Worm (Caenorhabditis elegans) whole organism, young adult: ENCODE data around the gene F15A8.1.

ENCODE experiments used
- aptf-2 ChIP-seq: fragments of 200-800 bp; sonication (Bioruptor generic); conservative IDR thresholded peaks from 2 replicates; pipeline ENCODE4 v1.3.6; 2022; ENCODE audit warnings: missing genetic modification reagents, missing genetic modification characterization, missing compliant biosample characterization
- snpc-4 ChIP-seq, 5 experiments: fragments of 150-350 bp in 1 of 5; sonication (generic microtip) in 4 of 5; optimal IDR thresholded peaks; 2 replicates each; lab custom pipeline; 2014 to 2018; ENCODE audit warnings: missing genetic modification characterization in 5 of 5, missing biosample characterization in 3 of 5, antibody characterized with exemption in 2 of 5, mild to moderate bottlenecking in 2 of 5, missing compliant biosample characterization in 2 of 5, missing genotype in 2 of 5, moderate library complexity in 2 of 5, missing genetic modification reagents in 1 of 5

ce11 chrX:4448283-4448682, 7.5 kb downstream of the F15A8.1 start, which contains the start of gene mltn-13:
- no peak for TF ChIP-seq aptf-2 (GFP tag; lab: Robert Waterston, UW)
- no peak for TF ChIP-seq snpc-4 (GFP tag; optimal IDR thresholded peaks at IDR 0.05; lab: Kevin White, UChicago)
- no peak for TF ChIP-seq snpc-4 (tag; optimal IDR thresholded peaks at IDR 0.05; lab: Kevin White, UChicago)
